Fruit fly (Drosophila melanogaster): ENCODE data around the gene Septin1.

- TF ChIP-seq CG8159 (tag; optimal IDR thresholded peaks at IDR 0.05) (peak; percentile 85), CG15710 (tag; optimal IDR thresholded peaks at IDR 0.05) (peak; percentile 79), CG12605 (GFP tag; IDR thresholded peaks at IDR 0.05) (peak; percentile 57), CG4496 (GFP tag; IDR thresholded peaks at IDR 0.05) (peak; percentile 86), CG9948 (tag; optimal IDR thresholded peaks at IDR 0.05) (peak; percentile 69), CG17806 (tag; optimal IDR thresholded peaks at IDR 0.05) (peak; percentile 66), EcR (GFP tag; optimal IDR thresholded peaks at IDR 0.05) (peak; percentile 28)
Observed at dm6 chrX:21366311-21366990, 8.4 kb downstream of the Septin1 start.
